Worm (Caenorhabditis elegans): ENCODE measurements around the gene srw-13.

DNA sequence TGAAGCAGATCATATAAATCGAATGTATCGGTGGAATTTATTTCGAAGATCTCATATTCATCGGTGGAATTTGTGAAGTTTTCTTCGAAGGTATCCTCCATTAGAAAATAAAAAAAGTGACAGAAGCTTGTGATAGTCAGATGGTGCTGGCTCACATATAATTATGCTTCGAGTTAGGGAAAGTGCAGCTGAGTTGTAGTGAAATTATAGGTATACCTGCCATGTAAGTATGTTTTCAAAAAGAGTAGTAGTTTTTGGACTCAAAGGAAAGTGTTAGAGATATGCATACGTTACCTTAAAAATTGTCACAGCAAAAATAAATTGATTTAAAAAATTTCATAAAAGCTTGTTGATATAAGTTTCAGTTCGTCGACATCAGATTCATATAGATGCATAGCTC is 7.9 kb downstream of the srw-13 start, which contains the start of gene srw-11:
- TF ChIP-seq flt-1 (GFP tag; IDR thresholded peaks at IDR 0.05), result no peak
- TF ChIP-seq T22C8.4 (GFP tag; IDR thresholded peaks at IDR 0.05), result no peak
- TF ChIP-seq ztf-29 (GFP tag; IDR thresholded peaks at IDR 0.05), result no peak
- no peak for TF ChIP-seq ref-1 (GFP tag; conservative IDR thresholded peaks at IDR 0.05)
